Worm (Caenorhabditis elegans) whole organism, young adult: ENCODE measurements around the gene F36H9.2.

Source experiments
- B0261.1 ChIP-seq: sonication (generic microtip); optimal IDR thresholded peaks from 2 replicates; lab custom pipeline; 2016; ENCODE audit warnings: mild to moderate bottlenecking, missing genetic modification characterization, moderate library complexity, missing compliant biosample characterization
- B0336.3 ChIP-seq: fragments of 200-800 bp; sonication (Bioruptor generic); IDR thresholded peaks from 2 replicates; pipeline ENCODE4 v1.3.6; 2022; ENCODE audit warnings: missing genetic modification characterization, missing compliant biosample characterization
- C06A6.2 ChIP-seq: fragments of 200-800 bp; sonication (Bioruptor generic); conservative IDR thresholded peaks from 2 replicates; pipeline ENCODE4 v1.3.6; 2022; ENCODE audit warnings: missing genetic modification characterization, missing compliant biosample characterization
- F10E7.11 ChIP-seq: sonication (generic microtip); optimal IDR thresholded peaks from 2 replicates; lab custom pipeline; 2017; ENCODE audit warnings: mild to moderate bottlenecking, missing genetic modification characterization, moderate library complexity, missing compliant biosample characterization
- F23B12.7 ChIP-seq: sonication (generic microtip); optimal IDR thresholded peaks from 2 replicates; lab custom pipeline; 2017; ENCODE audit warnings: missing genetic modification characterization, mild to moderate bottlenecking, missing compliant biosample characterization, antibody characterized with exemption, moderate library complexity; ENCODE audit not compliant: insufficient read depth
- F49E8.2 ChIP-seq: sonication (generic microtip); optimal IDR thresholded peaks from 3 replicates; lab custom pipeline; 2017; ENCODE audit warnings: missing genetic modification characterization, mild to moderate bottlenecking, missing compliant biosample characterization, antibody characterized with exemption, moderate library complexity; ENCODE audit not compliant: insufficient read depth
- F52B5.7 ChIP-seq: sonication (generic microtip); optimal IDR thresholded peaks from 2 replicates; lab custom pipeline; 2016; ENCODE audit warnings: mild to moderate bottlenecking, missing genetic modification characterization, missing compliant biosample characterization
- T07F8.4 ChIP-seq: sonication (generic microtip); optimal IDR thresholded peaks from 2 replicates; lab custom pipeline; 2016; ENCODE audit warnings: mild to moderate bottlenecking, missing genetic modification characterization, moderate library complexity, missing compliant biosample characterization
- Y95B8A.8 ChIP-seq: fragments of 200-800 bp; sonication (Bioruptor generic); IDR thresholded peaks from 2 replicates; pipeline ENCODE4 v1.3.6; 2022; ENCODE audit warnings: missing genetic modification reagents, missing genetic modification characterization, missing compliant biosample characterization
- ZK185.1 ChIP-seq: sonication (generic microtip); optimal IDR thresholded peaks from 2 replicates; lab custom pipeline; 2016; ENCODE audit warnings: mild to moderate bottlenecking, missing genetic modification characterization, missing compliant biosample characterization; ENCODE audit not compliant: poor library complexity, severe bottlenecking
- cebp-2 ChIP-seq: fragments of 200-800 bp; sonication (Bioruptor generic); IDR thresholded peaks from 2 replicates; pipeline ENCODE4 v1.3.6; 2022; ENCODE audit warnings: missing genetic modification characterization, missing compliant biosample characterization
- ceh-40 ChIP-seq: fragments of 200-800 bp; sonication (Bioruptor generic); IDR thresholded peaks from 2 replicates; pipeline ENCODE4 v1.3.6; 2022; ENCODE audit warnings: missing genetic modification characterization, missing compliant biosample characterization
- ceh-91 ChIP-seq: fragments of 200-800 bp; sonication (Bioruptor generic); IDR thresholded peaks from 2 replicates; pipeline ENCODE4 v1.3.6; 2022; ENCODE audit warnings: missing genetic modification reagents, missing genetic modification characterization, missing compliant biosample characterization
- egl-18 ChIP-seq: fragments of 200-800 bp; sonication (Bioruptor generic); IDR thresholded peaks from 2 replicates; pipeline ENCODE4 v1.3.6; 2022; ENCODE audit warnings: missing genetic modification reagents, missing genetic modification characterization, missing compliant biosample characterization
- egrh-3 ChIP-seq: fragments of 200-800 bp; sonication (Bioruptor generic); IDR thresholded peaks from 2 replicates; pipeline ENCODE4 v1.3.6; 2022; ENCODE audit warnings: missing genetic modification reagents, missing genetic modification characterization, missing compliant biosample characterization
- ekl-4 ChIP-seq: fragments of 200-800 bp; sonication (Bioruptor generic); IDR thresholded peaks from 2 replicates; pipeline ENCODE4 v1.3.6; 2022; ENCODE audit warnings: missing genetic modification reagents, missing genetic modification characterization, missing compliant biosample characterization
- him-1 ChIP-seq: sonication (generic microtip); optimal IDR thresholded peaks from 2 replicates; lab custom pipeline; 2016; ENCODE audit warnings: missing genotype, missing genetic modification reagents, missing genetic modification characterization, missing compliant biosample characterization
- hlh-12 ChIP-seq: sonication (generic microtip); optimal IDR thresholded peaks from 2 replicates; lab custom pipeline; 2016; ENCODE audit warnings: missing genetic modification characterization, missing compliant biosample characterization
- hmg-20 ChIP-seq: fragments of 200-800 bp; sonication (Bioruptor generic); IDR thresholded peaks from 2 replicates; pipeline ENCODE4 v1.3.6; 2022; ENCODE audit warnings: missing genetic modification reagents, missing genetic modification characterization, missing compliant biosample characterization
- hrde-1 ChIP-seq: sonication (generic microtip); optimal IDR thresholded peaks from 2 replicates; lab custom pipeline; 2016; ENCODE audit warnings: missing genetic modification characterization, mild to moderate bottlenecking, missing compliant biosample characterization, moderate library complexity, missing genotype, missing genetic modification reagents, borderline replicate concordance
- lag-1 ChIP-seq: fragments of 200-800 bp; sonication (Bioruptor generic); IDR thresholded peaks from 2 replicates; pipeline ENCODE4 v1.3.6; 2022; ENCODE audit warnings: missing genetic modification reagents, missing genetic modification characterization, missing compliant biosample characterization
- lin-35 ChIP-seq, 3 experiments: fragments of 150-350 bp in 2 of 3; sonication (generic microtip) in 1 of 3; optimal IDR thresholded peaks; 2 replicates each; lab custom pipeline; 2014 to 2018; ENCODE audit warnings: missing biosample characterization in 3 of 3, missing genetic modification characterization in 3 of 3, missing genetic modification reagents in 3 of 3
- lsl-1 ChIP-seq: fragments of 200-800 bp; sonication (Bioruptor generic); optimal IDR thresholded peaks from 2 replicates; lab custom pipeline; 2018; ENCODE audit warnings: mild to moderate bottlenecking, missing genetic modification characterization, moderate library complexity, missing compliant biosample characterization
- lsy-27 ChIP-seq: sonication (generic microtip); optimal IDR thresholded peaks from 2 replicates; lab custom pipeline; 2017; ENCODE audit warnings: missing genetic modification characterization, mild to moderate bottlenecking, missing compliant biosample characterization, antibody characterized with exemption, missing genotype, borderline replicate concordance; ENCODE audit not compliant: insufficient read depth
- madf-10 ChIP-seq: sonication (generic microtip); optimal IDR thresholded peaks from 2 replicates; lab custom pipeline; 2016; ENCODE audit warnings: mild to moderate bottlenecking, missing genetic modification characterization, missing compliant biosample characterization
- mel-28 ChIP-seq: sonication (generic microtip); optimal IDR thresholded peaks from 2 replicates; lab custom pipeline; 2016; ENCODE audit warnings: borderline replicate concordance, mild to moderate bottlenecking, missing genetic modification characterization, missing compliant biosample characterization
- nhr-80 ChIP-seq: sonication (generic microtip); optimal IDR thresholded peaks from 2 replicates; lab custom pipeline; 2016; ENCODE audit warnings: missing genetic modification characterization, missing compliant biosample characterization
- pbrm-1 ChIP-seq: fragments of 200-800 bp; sonication (Bioruptor generic); IDR thresholded peaks from 2 replicates; pipeline ENCODE4 v1.3.6; 2022; ENCODE audit warnings: missing genetic modification reagents, missing genetic modification characterization, missing compliant biosample characterization
- rcor-1 ChIP-seq: fragments of 200-800 bp; sonication (Bioruptor generic); IDR thresholded peaks from 2 replicates; pipeline ENCODE4 v1.3.6; 2022; ENCODE audit warnings: missing genetic modification reagents, missing genetic modification characterization, missing compliant biosample characterization
- sdz-38 ChIP-seq: sonication (generic microtip); optimal IDR thresholded peaks from 2 replicates; lab custom pipeline; 2016; ENCODE audit warnings: missing genotype, missing genetic modification characterization, missing compliant biosample characterization
- snpc-1.3 ChIP-seq: sonication (generic microtip); optimal IDR thresholded peaks from 2 replicates; lab custom pipeline; 2017; ENCODE audit warnings: missing genetic modification characterization, mild to moderate bottlenecking, missing compliant biosample characterization, antibody characterized with exemption, moderate library complexity, missing genotype, missing genetic modification reagents; ENCODE audit not compliant: insufficient read depth
- tlf-1 ChIP-seq: fragments of 200-800 bp; sonication (Bioruptor generic); optimal IDR thresholded peaks from 2 replicates; lab custom pipeline; 2018; ENCODE audit warnings: mild to moderate bottlenecking, missing genetic modification characterization, missing compliant biosample characterization
- ztf-22 ChIP-seq: fragments of 200-800 bp; sonication (Bioruptor generic); optimal IDR thresholded peaks from 2 replicates; lab custom pipeline; 2018; ENCODE audit warnings: mild to moderate bottlenecking, missing genetic modification characterization, moderate library complexity, missing compliant biosample characterization

The F36H9.2 gene

DNA sequence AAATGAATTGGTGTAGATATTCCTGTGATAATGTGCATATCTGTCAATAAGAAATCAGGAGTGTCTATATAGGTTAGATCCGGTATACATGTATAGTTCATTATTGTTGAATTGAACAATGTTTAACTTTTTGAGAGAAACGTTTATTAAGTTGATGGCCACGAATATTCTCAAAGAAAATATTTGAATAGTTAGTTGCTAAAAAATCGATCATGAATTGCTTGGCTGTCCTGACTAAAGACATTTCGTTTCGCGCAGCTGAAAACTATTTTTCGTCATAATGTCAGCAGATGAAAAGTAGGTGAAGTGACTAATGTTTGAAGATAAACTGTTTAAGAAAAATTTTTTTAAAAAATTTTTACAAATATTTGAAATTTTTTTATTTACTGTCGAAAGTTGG, 36.8 kb upstream of the F36H9.2 start, which contains the start of gene srh-199 (continued):
- no peak for TF ChIP-seq F10E7.11 (tag; lab: Kevin White, UChicago)
- TF ChIP-seq, all 124 proteins: peak for 0

DNA sequence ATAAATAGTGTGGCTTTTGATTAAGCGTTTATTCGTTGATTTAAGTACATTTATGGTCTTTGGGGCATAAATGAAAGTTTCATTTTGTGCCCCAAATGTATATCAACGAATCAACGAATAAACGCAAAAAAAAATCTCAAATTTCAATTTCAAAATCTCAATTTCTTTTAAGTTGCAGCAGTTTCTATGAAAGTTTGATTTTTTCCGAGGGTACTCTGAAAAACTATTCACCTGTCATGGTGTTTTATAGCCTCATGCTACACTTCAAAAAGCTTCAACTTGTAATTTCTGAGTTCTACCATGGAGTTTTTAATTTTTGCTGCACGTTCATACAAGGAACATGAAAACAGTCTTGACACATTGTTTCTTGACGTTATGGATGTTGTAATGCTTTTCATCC, 35.8 kb upstream of the F36H9.2 start, which contains the start of gene ZK697.1:
Gene ZK697.1, plus strand, starts transcription at position 301 of the 400 bp plus-strand sequence.
- TF ChIP-seq snpc-1.3 (tag; lab: Kevin White, UChicago) (no peak), F23B12.7 (no peak), lsy-27 (tag; lab: Kevin White, UChicago) (no peak), lin-35 (GFP tag; optimal IDR thresholded peaks at IDR 0.05; lab: Kevin White, UChicago) (no peak), lag-1 (GFP tag; lab: Robert Waterston, UW) (no peak), egrh-3 (GFP tag; lab: Robert Waterston, UW) (no peak), pbrm-1 (no peak), Y95B8A.8 (GFP tag; lab: Robert Waterston, UW) (no peak), ceh-91 (no peak), B0336.3 (GFP tag; lab: Robert Waterston, UW) (no peak), ekl-4 (GFP tag; lab: Robert Waterston, UW) (no peak), madf-10 (no peak), tlf-1 (GFP tag; lab: Kevin White, UChicago) (no peak), rcor-1 (GFP tag; lab: Robert Waterston, UW) (no peak), cebp-2 (GFP tag; lab: Robert Waterston, UW) (no peak), F52B5.7 (tag; lab: Kevin White, UChicago) (no peak), T07F8.4 (no peak), ztf-22 (GFP tag; lab: Kevin White, UChicago) (no peak), ZK185.1 (no peak)

DNA sequence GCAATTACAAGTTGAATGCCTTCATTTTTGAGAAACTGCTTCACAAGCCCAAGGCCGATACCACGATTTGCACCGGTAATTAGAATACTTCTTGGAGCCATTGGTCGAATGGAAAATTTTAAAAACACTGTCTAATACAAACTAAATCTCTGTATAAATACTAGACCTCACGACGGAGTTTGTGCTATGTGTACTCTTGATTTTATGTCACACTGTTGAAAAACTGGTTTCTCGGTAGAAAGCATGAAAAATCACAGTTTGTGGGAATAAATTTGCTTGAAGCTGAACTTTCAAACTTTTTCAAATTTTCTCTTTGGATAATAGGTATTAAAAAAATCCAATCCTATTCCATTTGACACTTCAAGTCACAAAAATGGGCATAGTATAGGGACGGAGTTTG, 32.7 kb upstream of the F36H9.2 start, which contains the start of gene ZK697.14:
Gene ZK697.14, minus strand, starts transcription at position 101 of the 400 bp plus-strand sequence.
- no peak for TF ChIP-seq mel-28
- no peak for TF ChIP-seq B0261.1 (tag; lab: Kevin White, UChicago)
- TF ChIP-seq F49E8.2: no peak
- no peak for TF ChIP-seq sdz-38 (tag; lab: Kevin White, UChicago)
- no peak for TF ChIP-seq madf-10
- TF ChIP-seq ceh-40: no peak
- no peak for TF ChIP-seq hrde-1 (tag; lab: Kevin White, UChicago)
- TF ChIP-seq lin-35 (GFP tag; optimal IDR thresholded peaks at IDR 0.05; lab: Kevin White, UChicago): no peak
- no peak for TF ChIP-seq lsy-27 (tag; lab: Kevin White, UChicago)
- no peak for TF ChIP-seq lsl-1
- TF ChIP-seq hlh-12 (tag; lab: Kevin White, UChicago): no peak
- no peak for TF ChIP-seq him-1 (tag; lab: Kevin White, UChicago)

DNA sequence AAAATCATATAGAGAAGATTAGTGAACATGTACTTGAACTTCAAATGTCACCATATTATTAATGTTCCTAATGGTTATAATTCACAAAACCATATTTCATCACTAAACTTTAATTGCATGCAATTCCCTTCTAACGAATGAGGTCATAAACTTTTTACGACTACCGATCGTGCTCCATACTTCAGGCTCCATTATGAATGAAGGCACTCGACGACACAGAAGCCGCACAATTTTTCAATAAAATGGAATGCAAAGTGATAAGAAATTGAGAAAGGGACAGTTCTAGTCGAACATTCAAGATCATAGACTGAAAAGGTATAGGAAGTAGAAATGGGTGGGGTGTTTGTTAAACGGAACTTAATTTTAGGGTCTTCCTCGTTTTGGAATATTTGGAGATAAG, 32.2 kb upstream of the F36H9.2 start:
- TF ChIP-seq egl-18 (GFP tag; lab: Robert Waterston, UW): no peak
- TF ChIP-seq C06A6.2 (GFP tag; lab: Robert Waterston, UW): no peak
- peak; percentile 32 for TF ChIP-seq nhr-80 (tag; lab: Kevin White, UChicago)

DNA sequence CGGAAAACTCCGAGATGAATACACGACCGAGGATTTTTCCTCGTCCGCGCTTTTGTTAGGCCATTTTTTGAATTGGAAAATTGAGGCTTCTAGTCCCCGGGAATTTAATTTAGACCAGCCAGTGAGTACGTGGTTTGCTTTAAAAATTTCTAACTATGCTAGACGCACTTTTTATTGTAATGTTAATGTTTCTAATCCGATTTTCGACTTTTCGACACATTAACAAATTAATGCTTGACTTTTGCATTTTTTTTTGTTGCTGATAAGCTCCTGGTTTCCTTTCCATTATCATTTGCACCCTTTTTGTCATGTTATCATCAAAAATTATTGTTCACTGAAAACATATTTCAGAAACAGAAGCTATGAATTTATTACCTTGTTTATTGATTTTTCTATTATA, 31.4 kb upstream of the F36H9.2 start, which contains the start of gene clec-204:
Gene clec-204, plus strand, starts transcription at position 301 of the 400 bp plus-strand sequence.
- no peak for TF ChIP-seq hmg-20 (GFP tag; lab: Robert Waterston, UW)
- TF ChIP-seq nhr-80 (tag; lab: Kevin White, UChicago): peak; percentile 0
